Fruit fly (Drosophila melanogaster): Measurements from ENCODE around the gene CG12259.

CG12259 gene

DNA sequence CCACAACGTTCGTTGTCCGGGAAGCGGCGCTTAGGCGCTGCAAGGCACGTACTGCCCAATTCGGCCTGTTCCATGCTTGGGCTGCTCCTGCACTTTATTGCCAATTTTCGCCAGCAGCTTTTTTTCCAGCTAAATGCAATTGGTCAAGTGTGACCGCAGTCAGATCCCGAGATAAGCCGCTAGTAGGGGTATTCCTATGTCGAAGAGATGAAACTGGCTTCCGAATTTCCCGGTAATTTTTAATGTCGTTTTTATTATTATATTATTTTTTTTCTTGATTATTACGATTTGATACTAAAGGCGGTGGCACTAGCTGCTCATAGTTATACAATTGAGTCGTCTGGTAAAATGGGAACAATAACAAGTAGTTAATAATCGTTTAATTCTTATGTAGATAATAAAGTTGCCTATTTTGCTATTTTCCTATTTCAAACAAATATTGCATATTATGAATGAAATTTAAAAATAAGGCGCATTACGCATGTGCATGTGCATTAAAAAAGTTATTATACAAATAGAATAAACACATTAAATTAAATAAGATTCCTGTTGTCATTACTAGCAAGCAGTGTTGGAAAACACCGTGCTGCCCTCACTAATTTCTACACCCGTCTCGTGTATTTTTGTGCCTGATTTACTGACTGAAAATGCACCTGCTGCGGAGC, 4.4 kb downstream of the CG12259 start, which contains the start of the genes CG5003 and mRpS22 (continued):
- TF ChIP-seq Hey (tag; optimal IDR thresholded peaks at IDR 0.05) (no peak), bab2 (GFP tag; optimal IDR thresholded peaks at IDR 0.05) (peak; percentile 1), pnt (GFP tag; optimal IDR thresholded peaks at IDR 0.05) (no peak), wek (GFP tag; optimal IDR thresholded peaks at IDR 0.05) (peak; percentile 94), ham (GFP tag; IDR thresholded peaks at IDR 0.05) (no peak), fd64A (GFP tag; optimal IDR thresholded peaks at IDR 0.05) (no peak), CG18262 (tag; optimal IDR thresholded peaks at IDR 0.05) (peak; percentile 69), Opbp (GFP tag; IDR thresholded peaks at IDR 0.05; ENCODE audit: partially characterized antibody) (no peak), toy (GFP tag; IDR thresholded peaks at IDR 0.05) (no peak), CG8924 (tag; optimal IDR thresholded peaks at IDR 0.05) (peak; percentile 73), pan (optimal IDR thresholded peaks at IDR 0.05) (no peak), pan (GFP tag; optimal IDR thresholded peaks at IDR 0.05 in 1 of 2, IDR thresholded peaks at IDR 0.05 in 1 of 2) (peak in 1 of 2 experiments; percentile 59), jumu (GFP tag; optimal IDR thresholded peaks at IDR 0.05) (no peak), CG12155 (GFP tag; optimal IDR thresholded peaks at IDR 0.05) (peak; percentile 61), Dad (GFP tag; optimal IDR thresholded peaks at IDR 0.05) (no peak), slbo (GFP tag; IDR thresholded peaks at IDR 0.05) (peak; percentile 72), CG5180 (GFP tag; optimal IDR thresholded peaks at IDR 0.05) (peak; percentile 3), eyg (GFP tag; optimal IDR thresholded peaks at IDR 0.05) (no peak), crol (GFP tag; IDR thresholded peaks at IDR 0.05) (no peak), CG10565 (GFP tag; optimal IDR thresholded peaks at IDR 0.05) (no peak), tap (tag; optimal IDR thresholded peaks at IDR 0.05) (peak; percentile 8), shn (GFP tag; optimal IDR thresholded peaks at IDR 0.05) (no peak), da (GFP tag; optimal IDR thresholded peaks at IDR 0.05) (no peak), vvl (GFP tag; IDR thresholded peaks at IDR 0.05) (peak; percentile 61), CG8388 (GFP tag; optimal IDR thresholded peaks at IDR 0.05) (peak; percentile 14), lilli (GFP tag; optimal IDR thresholded peaks at IDR 0.05) (peak; percentile 63), CG2116 (GFP tag; optimal IDR thresholded peaks at IDR 0.05) (peak; percentile 51), Max (GFP tag; optimal IDR thresholded peaks at IDR 0.05) (peak; percentile 63), Bdp1 (GFP tag; optimal IDR thresholded peaks at IDR 0.05) (peak; percentile 13), CG10462 (GFP tag; optimal IDR thresholded peaks at IDR 0.05) (peak; percentile 41), BEAF-32 (GFP tag; optimal IDR thresholded peaks at IDR 0.05) (peak; percentile 68), nau (GFP tag; optimal IDR thresholded peaks at IDR 0.05) (peak; percentile 11), Aef1 (GFP tag; IDR thresholded peaks at IDR 0.05) (peak; percentile 33; the same call in 1 of the 3 replicates), Hr39 (optimal IDR thresholded peaks at IDR 0.05) (no peak), CG7987 (GFP tag; optimal IDR thresholded peaks at IDR 0.05) (no peak), Mad (GFP tag; optimal IDR thresholded peaks at IDR 0.05) (peak; percentile 27), Nf-YC (tag; optimal IDR thresholded peaks at IDR 0.05) (peak; percentile 73), CHES-1-like (GFP tag; optimal IDR thresholded peaks at IDR 0.05) (peak; percentile 11), Jarid2 (GFP tag; optimal IDR thresholded peaks at IDR 0.05) (peak; percentile 17), h (optimal IDR thresholded peaks at IDR 0.05) (no peak), BtbVII (GFP tag; optimal IDR thresholded peaks at IDR 0.05) (peak; percentile 47), CG10147 (GFP tag; optimal IDR thresholded peaks at IDR 0.05) (peak; percentile 27), CG9609 (GFP tag; optimal IDR thresholded peaks at IDR 0.05) (no peak), CG32532 (GFP tag; IDR thresholded peaks at IDR 0.05) (peak; percentile 52), CG31224 (GFP tag; IDR thresholded peaks at IDR 0.05) (no peak; the same call in 1 of the 2 replicates), CG5245 (GFP tag; optimal IDR thresholded peaks at IDR 0.05) (peak; percentile 21), Vsx1 (GFP tag; optimal IDR thresholded peaks at IDR 0.05) (no peak), CG9437 (GFP tag; optimal IDR thresholded peaks at IDR 0.05) (peak; percentile 60), CG1024 (GFP tag; IDR thresholded peaks at IDR 0.05) (no peak), Myb (GFP tag; optimal IDR thresholded peaks at IDR 0.05) (no peak), sug (tag; optimal IDR thresholded peaks at IDR 0.05) (peak; percentile 73), CG30431 (GFP tag; optimal IDR thresholded peaks at IDR 0.05) (no peak)

Data from whole organism, embryonic.